Worm (Caenorhabditis elegans): Measurements from ENCODE around the gene K03H9.3.

DNA sequence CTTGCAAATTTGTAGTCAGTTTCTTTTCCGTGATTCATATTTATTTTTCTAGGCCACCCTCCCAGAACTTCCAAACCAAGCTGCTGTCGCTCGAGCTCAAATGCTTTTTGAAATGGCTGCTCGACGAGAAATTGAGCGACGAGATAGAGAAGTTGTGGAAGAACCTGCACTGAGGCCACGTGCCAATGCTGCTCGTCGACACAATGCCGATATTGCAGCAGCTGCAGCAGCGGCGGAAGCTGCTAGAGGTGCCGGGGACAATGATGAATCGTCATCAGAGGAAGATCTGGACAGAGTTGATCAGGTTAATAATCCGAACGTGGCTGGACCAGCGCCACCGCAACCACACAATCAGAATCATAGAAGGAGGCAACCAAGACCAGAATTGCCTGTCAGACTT, 49.6 kb upstream of the K03H9.3 start:
- TF ChIP-seq elt-3 (tag; optimal IDR thresholded peaks at IDR 0.05) = no peak
- no peak for TF ChIP-seq dmd-4 (tag; optimal IDR thresholded peaks at IDR 0.05)

Measured in whole organism, L2 larva.